Fruit fly (Drosophila melanogaster) whole organism, embryonic: ENCODE data around the gene Wdr33.
A peak's percentile ranks its signal among the peaks of the same experiment; 100 is the strongest.

Source experiments
- Aef1 ChIP-seq: fragments of 200-800 bp; sonication (Bioruptor generic); IDR thresholded peaks from 3 replicates; pipeline ENCODE4 v1.3.6; 2022; ENCODE audit warnings: missing biosample characterization, missing genetic modification characterization
- BEAF-32 ChIP-seq: fragments of 200-800 bp; sonication (Bioruptor generic); optimal IDR thresholded peaks from 3 replicates; lab custom pipeline; 2017; ENCODE audit warnings: missing biosample characterization, missing genetic modification characterization, mild to moderate bottlenecking, moderate library complexity, missing genetic modification reagents
- CG14860 ChIP-seq: fragments of 200-800 bp; sonication (Bioruptor generic); IDR thresholded peaks from 3 replicates; pipeline ENCODE4 v1.3.6; 2022; ENCODE audit warnings: missing biosample characterization, missing genetic modification characterization; ENCODE audit not compliant: partially characterized antibody
- CG1602 ChIP-seq: fragments of 200-800 bp; sonication (Bioruptor generic); optimal IDR thresholded peaks from 3 replicates; lab custom pipeline; 2016; ENCODE audit warnings: missing biosample characterization, missing genetic modification characterization
- CG1603 ChIP-seq: fragments of 200-800 bp; sonication (Bioruptor generic); optimal IDR thresholded peaks from 2 replicates; lab custom pipeline; 2019; ENCODE audit warnings: missing biosample characterization, mild to moderate bottlenecking, missing genetic modification characterization, moderate library complexity
- CG16813 ChIP-seq: fragments of 200-800 bp; sonication (Bioruptor generic); IDR thresholded peaks from 3 replicates; pipeline ENCODE4 v1.3.6; 2022; ENCODE audit warnings: missing biosample characterization, missing genetic modification characterization; ENCODE audit not compliant: partially characterized antibody
- CG2678 ChIP-seq: fragments of 200-800 bp; sonication (Bioruptor generic); optimal IDR thresholded peaks from 3 replicates; lab custom pipeline; 2019; ENCODE audit warnings: missing biosample characterization, mild to moderate bottlenecking, missing genetic modification characterization, moderate library complexity
- CG31441 ChIP-seq: fragments of 200-800 bp; sonication (Bioruptor generic); IDR thresholded peaks from 2 replicates; pipeline ENCODE4 v1.3.6; 2022; ENCODE audit warnings: missing biosample characterization, missing genetic modification characterization
- CG34224 ChIP-seq: fragments of 200-800 bp; sonication (Bioruptor generic); IDR thresholded peaks from 3 replicates; pipeline ENCODE4 v1.3.6; 2022; ENCODE audit warnings: missing biosample characterization, missing genetic modification characterization; ENCODE audit not compliant: partially characterized antibody
- CG4707 ChIP-seq: fragments of 200-800 bp; sonication (Bioruptor generic); optimal IDR thresholded peaks from 2 replicates; lab custom pipeline; 2018; ENCODE audit warnings: missing biosample characterization, mild to moderate bottlenecking, missing genetic modification characterization, moderate library complexity
- CG7963 ChIP-seq: fragments of 200-800 bp; sonication (Bioruptor generic); IDR thresholded peaks from 3 replicates; pipeline ENCODE4 v1.3.6; 2022; ENCODE audit warnings: missing biosample characterization, missing genetic modification characterization; ENCODE audit not compliant: partially characterized antibody
- CG8281 ChIP-seq: fragments of 200-800 bp; sonication (Bioruptor generic); optimal IDR thresholded peaks from 2 replicates; lab custom pipeline; 2018; ENCODE audit warnings: missing biosample characterization, mild to moderate bottlenecking, missing genetic modification characterization, moderate library complexity
- CG8290 ChIP-seq, 3 experiments: fragments of 200-800 bp; sonication (Bioruptor generic); optimal IDR thresholded peaks; 2 replicates each; lab custom pipeline; 2016 to 2019; ENCODE audit warnings: missing biosample characterization in 3 of 3, missing genetic modification characterization in 3 of 3, mild to moderate bottlenecking in 2 of 3, moderate library complexity in 1 of 3
- CG9727 ChIP-seq: fragments of 200-800 bp; sonication (Bioruptor generic); optimal IDR thresholded peaks from 3 replicates; lab custom pipeline; 2017; ENCODE audit warnings: missing biosample characterization, mild to moderate bottlenecking, missing genetic modification characterization
- Chrac-16 ChIP-seq: fragments of 200-800 bp; sonication (Bioruptor generic); optimal IDR thresholded peaks from 3 replicates; lab custom pipeline; 2016; ENCODE audit warnings: missing biosample characterization, missing genetic modification characterization
- Dfd ChIP-seq, 2 experiments: fragments of >200 bp; optimal IDR thresholded peaks; 2 replicates each; lab custom pipeline; 2017; ENCODE audit warnings: missing biosample characterization in 2 of 2, missing genetic modification characterization in 2 of 2
- Doc2 ChIP-seq: fragments of 200-800 bp; sonication (Bioruptor generic); IDR thresholded peaks from 2 replicates; pipeline ENCODE4 v1.3.6; 2022; ENCODE audit warnings: missing biosample characterization, missing genetic modification characterization
- Fer2 ChIP-seq: fragments of 200-800 bp; sonication (Bioruptor generic); optimal IDR thresholded peaks from 2 replicates; lab custom pipeline; 2018; ENCODE audit warnings: missing biosample characterization, mild to moderate bottlenecking, missing genetic modification characterization, moderate library complexity
- H15 ChIP-seq: fragments of 200-800 bp; sonication (Bioruptor generic); IDR thresholded peaks from 3 replicates; pipeline ENCODE4 v1.3.6; 2022; ENCODE audit warnings: missing biosample characterization, missing genetic modification characterization
- Hr51 ChIP-seq, 2 experiments: fragments of 200-800 bp; sonication (Bioruptor generic); optimal IDR thresholded peaks; 2 replicates in 1 of 2; 3 replicates in 1 of 2; lab custom pipeline; 2016 to 2018; ENCODE audit warnings: missing biosample characterization in 2 of 2, missing genetic modification characterization in 2 of 2, mild to moderate bottlenecking in 1 of 2, moderate library complexity in 1 of 2
- MESR4 ChIP-seq: fragments of 200-800 bp; sonication (Bioruptor generic); optimal IDR thresholded peaks from 2 replicates; lab custom pipeline; 2018; ENCODE audit warnings: missing biosample characterization, mild to moderate bottlenecking, missing genetic modification characterization, moderate library complexity
- Mad ChIP-seq: fragments of 200-800 bp; sonication (Bioruptor generic); optimal IDR thresholded peaks from 2 replicates; lab custom pipeline; 2016; ENCODE audit warnings: missing biosample characterization, missing genetic modification characterization
- Med ChIP-seq: fragments of 200-800 bp; sonication (Bioruptor generic); peaks from one replicate; lab custom pipeline; 2016; ENCODE audit warnings: missing biosample characterization, missing genetic modification characterization, mild to moderate bottlenecking, inconsistent platforms, moderate library complexity
- Nf-YB ChIP-seq: fragments of 200-800 bp; sonication (Bioruptor generic); optimal IDR thresholded peaks from 3 replicates; lab custom pipeline; 2019; ENCODE audit warnings: missing biosample characterization, mild to moderate bottlenecking, missing genetic modification characterization, moderate library complexity
- Oaz ChIP-seq: fragments of 200-800 bp; sonication (Bioruptor generic); IDR thresholded peaks from 2 replicates; pipeline ENCODE4 v1.3.6; 2022; ENCODE audit warnings: missing biosample characterization, missing genetic modification characterization
- Rx ChIP-seq: fragments of 200-800 bp; sonication (Bioruptor generic); IDR thresholded peaks from 2 replicates; pipeline ENCODE4 v1.3.6; 2022; ENCODE audit warnings: missing biosample characterization, missing genetic modification characterization
- Usf ChIP-seq: fragments of 200-800 bp; sonication (Bioruptor generic); optimal IDR thresholded peaks from 2 replicates; lab custom pipeline; 2017; ENCODE audit warnings: missing genotype, missing biosample characterization, missing genetic modification characterization
- abd-A ChIP-seq: fragments of 200-800 bp; sonication (Bioruptor generic); optimal IDR thresholded peaks from 3 replicates; lab custom pipeline; 2019; ENCODE audit warnings: missing biosample characterization, mild to moderate bottlenecking, missing genetic modification characterization, moderate library complexity
- dimm ChIP-seq: fragments of 200-800 bp; sonication (Bioruptor generic); IDR thresholded peaks from 2 replicates; pipeline ENCODE4 v1.3.6; 2022; ENCODE audit warnings: missing biosample characterization, missing genetic modification characterization
- dmrt11E ChIP-seq: fragments of 200-800 bp; sonication (Bioruptor generic); optimal IDR thresholded peaks from 3 replicates; lab custom pipeline; 2018; ENCODE audit warnings: missing biosample characterization, mild to moderate bottlenecking, missing genetic modification characterization, moderate library complexity
- dmrt99B ChIP-seq: fragments of 200-800 bp; sonication (Bioruptor generic); optimal IDR thresholded peaks from 2 replicates; lab custom pipeline; 2018; ENCODE audit warnings: missing biosample characterization, mild to moderate bottlenecking, missing genetic modification characterization, moderate library complexity
- eve ChIP-seq, 2 experiments: fragments of >200 bp; optimal IDR thresholded peaks; 2 replicates each; lab custom pipeline; 2017; ENCODE audit warnings: missing biosample characterization in 2 of 2, missing genetic modification characterization in 2 of 2
- ewg ChIP-seq: fragments of 200-800 bp; sonication (Bioruptor generic); optimal IDR thresholded peaks from 3 replicates; lab custom pipeline; 2017; ENCODE audit warnings: mild to moderate bottlenecking, missing biosample characterization, missing genetic modification reagents, missing genetic modification characterization
- fu2 ChIP-seq: fragments of 200-800 bp; sonication (Bioruptor generic); optimal IDR thresholded peaks from 2 replicates; lab custom pipeline; 2016; ENCODE audit warnings: missing biosample characterization, missing genetic modification characterization
- grn ChIP-seq: fragments of 200-800 bp; sonication (Bioruptor generic); optimal IDR thresholded peaks from 3 replicates; lab custom pipeline; 2017; ENCODE audit warnings: missing biosample characterization, missing genetic modification characterization
- hbn ChIP-seq: fragments of 200-800 bp; sonication (Bioruptor generic); IDR thresholded peaks from 2 replicates; pipeline ENCODE4 v1.3.6; 2022; ENCODE audit warnings: missing biosample characterization, missing genetic modification characterization; ENCODE audit not compliant: partially characterized antibody
- kay ChIP-seq: fragments of 200-800 bp; sonication (Bioruptor generic); optimal IDR thresholded peaks from 2 replicates; lab custom pipeline; 2016; ENCODE audit warnings: missing biosample characterization, missing genetic modification characterization
- odd ChIP-seq: fragments of 200-800 bp; sonication (Bioruptor generic); optimal IDR thresholded peaks from 2 replicates; lab custom pipeline; 2017; ENCODE audit warnings: missing biosample characterization, mild to moderate bottlenecking, missing genetic modification characterization
- pnt ChIP-seq: fragments of 200-800 bp; sonication (Bioruptor generic); optimal IDR thresholded peaks from 3 replicates; lab custom pipeline; 2016; ENCODE audit warnings: missing biosample characterization, missing genetic modification characterization
- ranshi ChIP-seq: fragments of 200-800 bp; sonication (Bioruptor generic); IDR thresholded peaks from 2 replicates; pipeline ENCODE4 v1.3.6; 2022; ENCODE audit warnings: missing biosample characterization, missing genetic modification characterization
- sc ChIP-seq, 3 experiments: fragments of >200 bp in 2 of 3; fragments of 200-800 bp in 1 of 3; sonication (Bioruptor generic) in 1 of 3; optimal IDR thresholded peaks; 2 replicates in 2 of 3; 3 replicates in 1 of 3; lab custom pipeline; 2017; ENCODE audit warnings: mild to moderate bottlenecking in 1 of 3, missing biosample characterization in 1 of 3, missing genetic modification characterization in 1 of 3, missing genetic modification reagents in 1 of 3
- stwl ChIP-seq: fragments of 200-800 bp; sonication (Bioruptor generic); optimal IDR thresholded peaks from 3 replicates; lab custom pipeline; 2018; ENCODE audit warnings: missing biosample characterization, mild to moderate bottlenecking, missing genetic modification characterization, moderate library complexity
- vnd ChIP-seq: fragments of 200-800 bp; sonication (Bioruptor generic); IDR thresholded peaks from 3 replicates; pipeline ENCODE4 v1.3.6; 2022; ENCODE audit warnings: missing biosample characterization, missing genetic modification characterization; ENCODE audit not compliant: partially characterized antibody
- vvl ChIP-seq: fragments of 200-800 bp; sonication (Bioruptor generic); IDR thresholded peaks from 2 replicates; pipeline ENCODE4 v1.3.6; 2022; ENCODE audit warnings: missing biosample characterization, missing genetic modification characterization
- z ChIP-seq: fragments of 200-800 bp; sonication (Bioruptor generic); IDR thresholded peaks from 3 replicates; pipeline ENCODE4 v1.3.6; 2022; ENCODE audit warnings: missing biosample characterization, missing genetic modification characterization

The Wdr33 gene

DNA sequence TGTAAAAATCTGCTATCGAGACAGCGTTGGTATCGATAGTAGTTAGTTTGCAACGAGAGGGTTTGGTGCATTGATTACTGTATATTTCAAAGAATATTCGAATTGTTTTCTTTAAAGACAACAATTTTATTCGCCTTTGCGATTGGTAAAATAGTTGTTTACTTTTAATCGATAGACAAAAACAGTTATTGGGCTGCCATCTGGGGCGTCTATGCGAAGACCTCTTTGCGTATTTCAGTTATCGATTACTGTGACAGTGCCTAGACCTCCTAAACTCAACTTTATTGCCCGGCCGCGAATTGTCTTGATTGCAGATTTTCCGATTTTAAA is 47.4 kb upstream of the Wdr33 start, which contains the start of gene Atu (continued):
- TF ChIP-seq CG8290 (GFP tag; optimal IDR thresholded peaks at IDR 0.05; lab: Kevin White, UChicago) (no peak), CG8290 (tag; optimal IDR thresholded peaks at IDR 0.05; lab: Kevin White, UChicago) (peak in 1 of 2 experiments; percentile 57), CG1602 (GFP tag; lab: Kevin White, UChicago) (no peak), hbn (GFP tag; lab: Robert Waterston, UW) (peak; percentile 89), Rx (no peak), Mad (peak; percentile 7), sc (optimal IDR thresholded peaks at IDR 0.05; lab: Kevin White, UChicago) (no peak), sc (GFP tag; optimal IDR thresholded peaks at IDR 0.05; lab: Kevin White, UChicago) (no peak), Fer2 (no peak), Aef1 (GFP tag; lab: Robert Waterston, UW) (no peak), Nf-YB (GFP tag; lab: Kevin White, UChicago) (no peak), fu2 (no peak), CG31441 (GFP tag; lab: Robert Waterston, UW) (peak; percentile 43; the same call in 1 of the 2 replicates), Chrac-16 (GFP tag; lab: Kevin White, UChicago) (peak; percentile 28), CG34224 (GFP tag; lab: Robert Waterston, UW) (peak; percentile 94), dmrt11E (tag; lab: Kevin White, UChicago) (peak; percentile 15), z (GFP tag; lab: Robert Waterston, UW) (no peak), odd (GFP tag; lab: Kevin White, UChicago) (no peak), CG2678 (tag; lab: Kevin White, UChicago) (peak; percentile 38), ewg (GFP tag; lab: Kevin White, UChicago) (peak; percentile 3), Hr51 (GFP tag; optimal IDR thresholded peaks at IDR 0.05; lab: Kevin White, UChicago) (peak in 1 of 2 experiments; percentile 3), CG8281 (tag; lab: Kevin White, UChicago) (no peak), Dfd (GFP tag; optimal IDR thresholded peaks at IDR 0.05; lab: Kevin White, UChicago) (no peak), kay (no peak), CG4707 (GFP tag; lab: Kevin White, UChicago) (no peak), eve (GFP tag; optimal IDR thresholded peaks at IDR 0.05; lab: Kevin White, UChicago) (no peak), abd-A (tag; lab: Kevin White, UChicago) (no peak), vvl (GFP tag; lab: Robert Waterston, UW) (no peak), Doc2 (GFP tag; lab: Robert Waterston, UW) (no peak), MESR4 (peak; percentile 24), BEAF-32 (peak; percentile 96), dimm (GFP tag; lab: Robert Waterston, UW) (no peak), CG1603 (tag; lab: Kevin White, UChicago) (peak; percentile 68), pnt (GFP tag; lab: Kevin White, UChicago) (no peak), CG7963 (GFP tag; lab: Robert Waterston, UW) (peak; percentile 84), stwl (tag; lab: Kevin White, UChicago) (peak; percentile 60), vnd (GFP tag; lab: Robert Waterston, UW) (peak; percentile 86), Med (GFP tag; lab: Kevin White, UChicago) (peak; percentile 91), Usf (GFP tag; lab: Kevin White, UChicago) (no peak), CG16813 (peak; percentile 93), H15 (GFP tag; lab: Robert Waterston, UW) (no peak), CG9727 (GFP tag; lab: Kevin White, UChicago) (peak; percentile 32), dmrt99B (tag; lab: Kevin White, UChicago) (no peak), Oaz (GFP tag; lab: Robert Waterston, UW) (no peak), CG14860 (GFP tag; lab: Robert Waterston, UW) (peak; percentile 94), ranshi (GFP tag; lab: Robert Waterston, UW) (no peak), grn (GFP tag; lab: Kevin White, UChicago) (no peak)
- TF ChIP-seq, all 482 proteins: peak for 161
